Worm (Caenorhabditis elegans) whole organism, mixed stage, embryonic: ENCODE measurements around the gene ZC13.1.

Source experiments
- M03D4.4 ChIP-seq: sonication (generic microtip); optimal IDR thresholded peaks from 2 replicates; lab custom pipeline; 2017; ENCODE audit warnings: mild to moderate bottlenecking, missing genetic modification characterization, missing compliant biosample characterization
- bed-3 ChIP-seq: fragments of 200-800 bp; sonication (Bioruptor generic); optimal IDR thresholded peaks from 3 replicates; lab custom pipeline; 2018; ENCODE audit warnings: mild to moderate bottlenecking, missing genetic modification characterization, moderate library complexity, missing compliant biosample characterization
- blmp-1 ChIP-seq: fragments of 150-350 bp; optimal IDR thresholded peaks from 2 replicates; lab custom pipeline; 2014; ENCODE audit warnings: missing biosample characterization, missing genetic modification characterization
- ceh-39 ChIP-seq: fragments of 150-350 bp; optimal IDR thresholded peaks from 2 replicates; lab custom pipeline; 2014; ENCODE audit warnings: missing biosample characterization, missing genetic modification characterization
- ceh-43 ChIP-seq: fragments of 200-800 bp; sonication (Bioruptor generic); optimal IDR thresholded peaks from 2 replicates; lab custom pipeline; 2018; ENCODE audit warnings: mild to moderate bottlenecking, missing genetic modification characterization, moderate library complexity, missing compliant biosample characterization
- ceh-83 ChIP-seq: fragments of 200-800 bp; sonication (Bioruptor generic); optimal IDR thresholded peaks from 2 replicates; lab custom pipeline; 2018; ENCODE audit warnings: mild to moderate bottlenecking, missing genetic modification characterization, missing compliant biosample characterization
- ces-1 ChIP-seq: fragments of 150-350 bp; optimal IDR thresholded peaks from 2 replicates; lab custom pipeline; 2014; ENCODE audit warnings: missing biosample characterization, missing genetic modification reagents, missing genetic modification characterization
- cnd-1 ChIP-seq: fragments of 200-800 bp; sonication (Bioruptor generic); optimal IDR thresholded peaks from 2 replicates; lab custom pipeline; 2018; ENCODE audit warnings: mild to moderate bottlenecking, missing genetic modification characterization, missing compliant biosample characterization
- drap-1 ChIP-seq: fragments of 200-800 bp; sonication (Bioruptor generic); optimal IDR thresholded peaks from 3 replicates; lab custom pipeline; 2018; ENCODE audit warnings: mild to moderate bottlenecking, missing genetic modification characterization, missing compliant biosample characterization
- elt-1 ChIP-seq: sonication (generic microtip); optimal IDR thresholded peaks from 2 replicates; lab custom pipeline; 2017; ENCODE audit warnings: missing genetic modification characterization, mild to moderate bottlenecking, missing compliant biosample characterization, antibody characterized with exemption, moderate library complexity, borderline replicate concordance; ENCODE audit not compliant: insufficient read depth
- elt-3 ChIP-seq: fragments of 150-350 bp; optimal IDR thresholded peaks from 2 replicates; lab custom pipeline; 2014; ENCODE audit warnings: missing biosample characterization, missing genetic modification characterization
- flh-1 ChIP-seq: fragments of 200-800 bp; sonication (Bioruptor generic); optimal IDR thresholded peaks from 2 replicates; lab custom pipeline; 2018; ENCODE audit warnings: mild to moderate bottlenecking, missing genetic modification characterization, moderate library complexity, missing compliant biosample characterization
- ham-2 ChIP-seq: fragments of 200-800 bp; sonication (Bioruptor generic); optimal IDR thresholded peaks from 2 replicates; lab custom pipeline; 2018; ENCODE audit warnings: mild to moderate bottlenecking, missing genetic modification characterization, missing compliant biosample characterization
- hlh-1 ChIP-seq: fragments of 150-350 bp; optimal IDR thresholded peaks from 2 replicates; lab custom pipeline; 2014; ENCODE audit warnings: missing biosample characterization, missing genetic modification reagents, missing genetic modification characterization
- lin-13 ChIP-seq: fragments of 150-350 bp; optimal IDR thresholded peaks from 2 replicates; lab custom pipeline; 2014; ENCODE audit warnings: missing biosample characterization, missing genetic modification characterization
- lin-32 ChIP-seq: fragments of 200-800 bp; sonication (Bioruptor generic); optimal IDR thresholded peaks from 2 replicates; lab custom pipeline; 2018; ENCODE audit warnings: mild to moderate bottlenecking, missing genetic modification characterization, missing compliant biosample characterization
- lsy-2 ChIP-seq: fragments of 150-350 bp; optimal IDR thresholded peaks from 2 replicates; lab custom pipeline; 2014; ENCODE audit warnings: missing biosample characterization, missing genetic modification characterization
- mab-5 ChIP-seq: fragments of 150-350 bp; optimal IDR thresholded peaks from 2 replicates; lab custom pipeline; 2014; ENCODE audit warnings: missing biosample characterization, missing genetic modification characterization
- mep-1 ChIP-seq: fragments of 150-350 bp; optimal IDR thresholded peaks from 2 replicates; lab custom pipeline; 2017; ENCODE audit warnings: missing biosample characterization, missing genetic modification reagents, missing genetic modification characterization, inconsistent platforms
- mls-2 ChIP-seq: sonication (generic microtip); optimal IDR thresholded peaks from 2 replicates; lab custom pipeline; 2016; ENCODE audit warnings: mild to moderate bottlenecking, missing genetic modification characterization, moderate library complexity, missing compliant biosample characterization
- nhr-12 ChIP-seq: fragments of 150-350 bp; optimal IDR thresholded peaks from 2 replicates; lab custom pipeline; 2014; ENCODE audit warnings: missing biosample characterization, missing genetic modification characterization
- nhr-2 ChIP-seq: fragments of 150-350 bp; optimal IDR thresholded peaks from 2 replicates; lab custom pipeline; 2014; ENCODE audit warnings: missing biosample characterization, missing genetic modification characterization
- nhr-237 ChIP-seq: fragments of 150-350 bp; optimal IDR thresholded peaks from 2 replicates; lab custom pipeline; 2014; ENCODE audit warnings: missing biosample characterization, missing genetic modification characterization
- nhr-28 ChIP-seq: fragments of 150-350 bp; optimal IDR thresholded peaks from 2 replicates; lab custom pipeline; 2014; ENCODE audit warnings: missing biosample characterization, missing genetic modification characterization
- nhr-76 ChIP-seq: sonication (generic microtip); optimal IDR thresholded peaks from 2 replicates; lab custom pipeline; 2017; ENCODE audit warnings: missing biosample characterization, missing genetic modification characterization
- pha-4 ChIP-seq: fragments of 150-350 bp; optimal IDR thresholded peaks from 2 replicates; lab custom pipeline; 2018; ENCODE audit warnings: missing biosample characterization, missing genetic modification reagents, missing genetic modification characterization
- sem-2 ChIP-seq: fragments of 200-800 bp; sonication (Bioruptor generic); optimal IDR thresholded peaks from 2 replicates; lab custom pipeline; 2018; ENCODE audit warnings: mild to moderate bottlenecking, missing genetic modification characterization, missing compliant biosample characterization
- snpc-4 ChIP-seq: fragments of 150-350 bp; optimal IDR thresholded peaks from 2 replicates; lab custom pipeline; 2014; ENCODE audit warnings: missing biosample characterization, missing genetic modification characterization
- sptf-1 ChIP-seq: sonication (generic microtip); optimal IDR thresholded peaks from 2 replicates; lab custom pipeline; 2017; ENCODE audit warnings: mild to moderate bottlenecking, missing genetic modification characterization, moderate library complexity, missing compliant biosample characterization
- tbx-8 ChIP-seq: fragments of 200-800 bp; sonication (Bioruptor generic); optimal IDR thresholded peaks from 2 replicates; lab custom pipeline; 2018; ENCODE audit warnings: mild to moderate bottlenecking, missing genetic modification characterization, moderate library complexity, missing compliant biosample characterization
- unc-120 ChIP-seq: sonication (generic microtip); optimal IDR thresholded peaks from 2 replicates; lab custom pipeline; 2017; ENCODE audit warnings: missing genetic modification characterization, missing compliant biosample characterization; ENCODE audit not compliant: poor library complexity, severe bottlenecking
- unc-39 ChIP-seq: fragments of 150-350 bp; optimal IDR thresholded peaks from 2 replicates; lab custom pipeline; 2014; ENCODE audit warnings: missing biosample characterization, missing genetic modification characterization
- unc-62 ChIP-seq: fragments of 150-350 bp; optimal IDR thresholded peaks from 2 replicates; lab custom pipeline; 2014; ENCODE audit warnings: missing biosample characterization, missing genetic modification reagents, missing genetic modification characterization
- zip-8 ChIP-seq: fragments of 150-350 bp; optimal IDR thresholded peaks from 2 replicates; lab custom pipeline; 2014; ENCODE audit warnings: missing biosample characterization, missing genetic modification characterization
- ztf-11 ChIP-seq: fragments of 150-350 bp; optimal IDR thresholded peaks from 2 replicates; lab custom pipeline; 2014; ENCODE audit warnings: missing biosample characterization, missing genetic modification characterization

Gene ZC13.1

ce11 chrX:876935-877334, at the start of gene ZC13.1:
TSS of gene ZC13.1 (plus strand) at chrX:877239.
- no peak for TF ChIP-seq unc-39 (tag; lab: Kevin White, UChicago)
- TF ChIP-seq hlh-1 (tag; lab: Kevin White, UChicago): peak; percentile 70
- no peak for TF ChIP-seq elt-3 (tag; lab: Kevin White, UChicago)
- TF ChIP-seq lin-13: peak; percentile 66
- no peak for TF ChIP-seq M03D4.4 (tag; lab: Kevin White, UChicago)
- TF ChIP-seq elt-1 (tag; lab: Kevin White, UChicago): no peak
- peak; percentile 60 for TF ChIP-seq sptf-1 (tag; lab: Kevin White, UChicago)
- no peak for TF ChIP-seq ceh-83 (GFP tag; lab: Kevin White, UChicago)
- TF ChIP-seq drap-1: peak; percentile 49
- TF ChIP-seq lsy-2 (tag; lab: Kevin White, UChicago): peak; percentile 38
- TF ChIP-seq bed-3 (GFP tag; lab: Kevin White, UChicago): no peak
- TF ChIP-seq ceh-43 (GFP tag; lab: Kevin White, UChicago): no peak
- peak; percentile 38 for TF ChIP-seq cnd-1 (tag; lab: Kevin White, UChicago)
- peak; percentile 89 for TF ChIP-seq pha-4 (tag; lab: Kevin White, UChicago)
- TF ChIP-seq nhr-76: no peak
- no peak for TF ChIP-seq ztf-11 (tag; lab: Kevin White, UChicago)
- TF ChIP-seq snpc-4: no peak
- TF ChIP-seq ces-1 (GFP tag; lab: Kevin White, UChicago): no peak
- no peak for TF ChIP-seq flh-1
- TF ChIP-seq blmp-1: peak; percentile 83
- TF ChIP-seq nhr-2 (tag; lab: Kevin White, UChicago): peak; percentile 37
- peak; percentile 43 for TF ChIP-seq unc-62 (GFP tag; lab: Kevin White, UChicago)
- TF ChIP-seq mls-2 (tag; lab: Kevin White, UChicago): peak; percentile 58
- no peak for TF ChIP-seq zip-8 (tag; lab: Kevin White, UChicago)
- no peak for TF ChIP-seq ceh-39
- no peak for TF ChIP-seq nhr-28 (tag; lab: Kevin White, UChicago)
- TF ChIP-seq unc-120 (tag; lab: Kevin White, UChicago): peak; percentile 57
- TF ChIP-seq nhr-237 (tag; lab: Kevin White, UChicago): peak; percentile 32
- peak; percentile 2 for TF ChIP-seq sem-2 (GFP tag; lab: Kevin White, UChicago)
- no peak for TF ChIP-seq mab-5 (tag; lab: Kevin White, UChicago)
- TF ChIP-seq lin-32 (GFP tag; lab: Kevin White, UChicago): no peak
- no peak for TF ChIP-seq nhr-12 (tag; lab: Kevin White, UChicago)
- TF ChIP-seq tbx-8 (GFP tag; lab: Kevin White, UChicago): no peak
- peak; percentile 12 for TF ChIP-seq ham-2
- TF ChIP-seq mep-1 (tag; lab: Kevin White, UChicago): peak; percentile 94

ce11 chrX:827502-827901, 49.5 kb upstream of the ZC13.1 start:
- TF ChIP-seq mls-2 (tag; lab: Kevin White, UChicago) (peak; percentile 12), ztf-11 (tag; lab: Kevin White, UChicago) (no peak), pha-4 (tag; lab: Kevin White, UChicago) (peak; percentile 43), ceh-39 (no peak), flh-1 (no peak), elt-1 (tag; lab: Kevin White, UChicago) (no peak), sem-2 (GFP tag; lab: Kevin White, UChicago) (no peak), hlh-1 (tag; lab: Kevin White, UChicago) (peak; percentile 14), bed-3 (GFP tag; lab: Kevin White, UChicago) (no peak), mep-1 (tag; lab: Kevin White, UChicago) (peak; percentile 24), ham-2 (peak; percentile 41), unc-120 (tag; lab: Kevin White, UChicago) (peak; percentile 69), snpc-4 (no peak), ces-1 (GFP tag; lab: Kevin White, UChicago) (peak; percentile 91), unc-62 (GFP tag; lab: Kevin White, UChicago) (peak; percentile 13), lsy-2 (tag; lab: Kevin White, UChicago) (no peak), drap-1 (peak; percentile 42), sptf-1 (tag; lab: Kevin White, UChicago) (peak; percentile 53), nhr-237 (tag; lab: Kevin White, UChicago) (peak; percentile 41), tbx-8 (GFP tag; lab: Kevin White, UChicago) (no peak)

DNA sequence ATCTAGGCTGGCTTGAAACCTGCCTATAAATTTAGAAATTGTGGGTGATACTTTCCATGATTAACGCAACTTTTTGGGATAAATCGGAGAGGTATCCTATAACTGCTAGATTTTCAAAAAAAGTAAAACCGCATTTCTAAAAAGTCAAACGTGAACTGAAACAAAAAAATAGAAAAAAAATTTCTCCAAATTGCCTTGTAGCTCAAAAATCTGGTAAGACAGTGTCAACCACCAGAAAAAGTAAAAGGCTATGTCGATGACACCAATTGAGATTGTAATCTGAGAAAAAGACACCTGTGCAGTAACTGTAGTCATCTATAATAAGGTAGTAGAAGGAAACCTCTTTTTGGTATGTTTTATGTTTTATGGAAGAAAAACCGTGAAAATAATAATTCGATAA, 48.4 kb upstream of the ZC13.1 start, which contains the start of gene wdr-54:
wdr-54 (plus strand) TSS at position 301 of the 400 bp plus-strand sequence.
- TF ChIP-seq mep-1 (tag; lab: Kevin White, UChicago) (no peak), lin-13 (no peak)
